Fruit fly (Drosophila melanogaster): Measurements from ENCODE around the gene RhoGAP71E.
A peak's percentile ranks its signal among the peaks of the same experiment; 100 is the strongest.

The RhoGAP71E gene

dm6 chr3L:15590803-15591597 is 2.3 kb downstream of the RhoGAP71E start:
- TF ChIP-seq usp (GFP tag; optimal IDR thresholded peaks at IDR 0.05) (no peak), Dll (optimal IDR thresholded peaks at IDR 0.05) (no peak), psq (optimal IDR thresholded peaks at IDR 0.05) (no peak), pan (optimal IDR thresholded peaks at IDR 0.05) (no peak), EcR (GFP tag; optimal IDR thresholded peaks at IDR 0.05) (no peak), CG8478 (optimal IDR thresholded peaks at IDR 0.05) (no peak)

- no peak for TF ChIP-seq EcR (GFP tag; optimal IDR thresholded peaks at IDR 0.05)
- TF ChIP-seq pan (optimal IDR thresholded peaks at IDR 0.05): no peak
- no peak for TF ChIP-seq usp (GFP tag; optimal IDR thresholded peaks at IDR 0.05)
- TF ChIP-seq CG8478 (optimal IDR thresholded peaks at IDR 0.05): no peak
- no peak for TF ChIP-seq Dll (optimal IDR thresholded peaks at IDR 0.05)
- no peak for TF ChIP-seq psq (optimal IDR thresholded peaks at IDR 0.05)
These were observed 4.0 kb downstream of the RhoGAP71E start for dm6 chr3L:15592536-15593260.

dm6 chr3L:15593399-15593798 is 4.7 kb downstream of the RhoGAP71E start:
- TF ChIP-seq Dll (optimal IDR thresholded peaks at IDR 0.05) (no peak), psq (optimal IDR thresholded peaks at IDR 0.05) (no peak), CG8478 (optimal IDR thresholded peaks at IDR 0.05) (no peak), usp (GFP tag; optimal IDR thresholded peaks at IDR 0.05) (no peak), pan (optimal IDR thresholded peaks at IDR 0.05) (no peak), EcR (GFP tag; optimal IDR thresholded peaks at IDR 0.05) (no peak)

- no peak for TF ChIP-seq EcR (GFP tag; optimal IDR thresholded peaks at IDR 0.05)
- TF ChIP-seq pan (optimal IDR thresholded peaks at IDR 0.05): peak; percentile 1
These were observed 5.5 kb downstream of the RhoGAP71E start for dm6 chr3L:15594093-15594653.

dm6 chr3L:15595175-15595724 is 6.6 kb downstream of the RhoGAP71E start:
- TF ChIP-seq usp (GFP tag; optimal IDR thresholded peaks at IDR 0.05) (no peak), Dll (optimal IDR thresholded peaks at IDR 0.05) (no peak), pan (optimal IDR thresholded peaks at IDR 0.05) (no peak), psq (optimal IDR thresholded peaks at IDR 0.05) (no peak), EcR (GFP tag; optimal IDR thresholded peaks at IDR 0.05) (no peak), CG8478 (optimal IDR thresholded peaks at IDR 0.05) (no peak)

- TF ChIP-seq pan (optimal IDR thresholded peaks at IDR 0.05) (no peak), CG8478 (optimal IDR thresholded peaks at IDR 0.05) (no peak), EcR (GFP tag; optimal IDR thresholded peaks at IDR 0.05) (no peak), usp (GFP tag; optimal IDR thresholded peaks at IDR 0.05) (no peak), Dll (optimal IDR thresholded peaks at IDR 0.05) (no peak), psq (optimal IDR thresholded peaks at IDR 0.05) (no peak)
These were observed 7.3 kb downstream of the RhoGAP71E start for dm6 chr3L:15595980-15596379.

- TF ChIP-seq psq (optimal IDR thresholded peaks at IDR 0.05): no peak
- no peak for TF ChIP-seq usp (GFP tag; optimal IDR thresholded peaks at IDR 0.05)
- TF ChIP-seq CG8478 (optimal IDR thresholded peaks at IDR 0.05): no peak
- TF ChIP-seq EcR (GFP tag; optimal IDR thresholded peaks at IDR 0.05): no peak
- no peak for TF ChIP-seq Dll (optimal IDR thresholded peaks at IDR 0.05)
- TF ChIP-seq pan (optimal IDR thresholded peaks at IDR 0.05): no peak
These were observed 8.6 kb downstream of the RhoGAP71E start for dm6 chr3L:15597037-15597785.

- TF ChIP-seq usp (GFP tag; optimal IDR thresholded peaks at IDR 0.05): no peak
These were observed 9.3 kb downstream of the RhoGAP71E start for dm6 chr3L:15597945-15598344.

dm6 chr3L:15599190-15599589 is 10.5 kb downstream of the RhoGAP71E start:
- TF ChIP-seq pan (optimal IDR thresholded peaks at IDR 0.05) (no peak), CG8478 (optimal IDR thresholded peaks at IDR 0.05) (no peak), usp (GFP tag; optimal IDR thresholded peaks at IDR 0.05) (no peak), EcR (GFP tag; optimal IDR thresholded peaks at IDR 0.05) (no peak), psq (optimal IDR thresholded peaks at IDR 0.05) (no peak), Dll (optimal IDR thresholded peaks at IDR 0.05) (no peak)

- TF ChIP-seq usp (GFP tag; optimal IDR thresholded peaks at IDR 0.05) (no peak), EcR (GFP tag; optimal IDR thresholded peaks at IDR 0.05) (no peak), psq (optimal IDR thresholded peaks at IDR 0.05) (no peak), Dll (optimal IDR thresholded peaks at IDR 0.05) (no peak), CG8478 (optimal IDR thresholded peaks at IDR 0.05) (no peak), pan (optimal IDR thresholded peaks at IDR 0.05) (no peak)
These were observed 11.4 kb downstream of the RhoGAP71E start for dm6 chr3L:15600051-15600450.

- no peak for TF ChIP-seq psq (optimal IDR thresholded peaks at IDR 0.05)
- no peak for TF ChIP-seq CG8478 (optimal IDR thresholded peaks at IDR 0.05)
- no peak for TF ChIP-seq pan (optimal IDR thresholded peaks at IDR 0.05)
- TF ChIP-seq Dll (optimal IDR thresholded peaks at IDR 0.05): no peak
- TF ChIP-seq usp (GFP tag; optimal IDR thresholded peaks at IDR 0.05): no peak
- TF ChIP-seq EcR (GFP tag; optimal IDR thresholded peaks at IDR 0.05): no peak
These were observed 16.3 kb downstream of the RhoGAP71E start for dm6 chr3L:15604979-15605378.
